Worm (Caenorhabditis elegans): Measurements from ENCODE around the gene srg-50.

The srg-50 gene

DNA sequence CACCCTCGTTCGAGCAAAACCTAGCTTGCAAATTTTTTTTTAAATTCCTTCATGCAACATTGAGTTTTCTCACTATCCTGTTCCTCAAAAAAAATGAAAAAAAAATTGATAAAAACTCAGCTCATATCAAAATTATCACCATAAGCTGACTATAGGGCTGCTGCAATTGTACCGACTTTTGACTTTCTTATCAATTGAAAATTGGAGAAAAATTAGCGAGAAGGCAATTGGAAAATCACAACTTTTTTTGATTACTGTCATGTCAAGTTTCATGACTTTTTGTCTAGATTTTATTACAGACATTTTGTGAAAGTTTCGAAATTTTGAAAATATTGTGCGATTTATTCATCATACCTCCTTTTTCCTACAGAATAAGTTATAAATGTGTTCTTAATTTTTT, 49.1 kb downstream of the srg-50 start (continued):
- TF ChIP-seq rbr-2 (tag; optimal IDR thresholded peaks at IDR 0.05) (no peak), dve-1 (tag; optimal IDR thresholded peaks at IDR 0.05; ENCODE audit: insufficient read depth) (peak; percentile 65), nhr-48 (tag; optimal IDR thresholded peaks at IDR 0.05) (no peak), gei-8 (GFP tag; optimal IDR thresholded peaks at IDR 0.05) (no peak), nhr-6 (tag; optimal IDR thresholded peaks at IDR 0.05) (no peak), mdt-29 (GFP tag; IDR thresholded peaks at IDR 0.05) (no peak), unc-39 (tag; optimal IDR thresholded peaks at IDR 0.05) (no peak), lsy-2 (tag; optimal IDR thresholded peaks at IDR 0.05) (no peak), nhr-76 (tag; optimal IDR thresholded peaks at IDR 0.05) (no peak), madf-5 (GFP tag; IDR thresholded peaks at IDR 0.05) (no peak), nhr-28 (tag; optimal IDR thresholded peaks at IDR 0.05) (peak; percentile 68), tra-1 (GFP tag; IDR thresholded peaks at IDR 0.05) (no peak), ztf-11 (tag; optimal IDR thresholded peaks at IDR 0.05) (no peak), ZK546.5 (tag; optimal IDR thresholded peaks at IDR 0.05) (no peak), lir-3 (tag; optimal IDR thresholded peaks at IDR 0.05) (no peak), dpl-1 (GFP tag; optimal IDR thresholded peaks at IDR 0.05) (no peak), unc-130 (GFP tag; optimal IDR thresholded peaks at IDR 0.05) (no peak), fos-1 (tag; optimal IDR thresholded peaks at IDR 0.05) (no peak), nhr-77 (tag; optimal IDR thresholded peaks at IDR 0.05) (no peak), ZK337.2 (GFP tag; IDR thresholded peaks at IDR 0.05) (no peak), pqm-1 (tag; optimal IDR thresholded peaks at IDR 0.05) (peak; percentile 95), snpc-4 (tag; optimal IDR thresholded peaks at IDR 0.05) (no peak), daf-12 (tag; optimal IDR thresholded peaks at IDR 0.05) (no peak), php-3 (GFP tag; IDR thresholded peaks at IDR 0.05) (0 out of 2 replicates have a peak, but pooled peaks have one; percentile 65), aha-1 (tag) (peak; percentile 81), T20F7.1 (GFP tag; optimal IDR thresholded peaks at IDR 0.05) (peak; percentile 17), hlh-11 (tag; optimal IDR thresholded peaks at IDR 0.05) (peak; percentile 60), dmd-6 (GFP tag; IDR thresholded peaks at IDR 0.05) (peak; percentile 76)

DNA sequence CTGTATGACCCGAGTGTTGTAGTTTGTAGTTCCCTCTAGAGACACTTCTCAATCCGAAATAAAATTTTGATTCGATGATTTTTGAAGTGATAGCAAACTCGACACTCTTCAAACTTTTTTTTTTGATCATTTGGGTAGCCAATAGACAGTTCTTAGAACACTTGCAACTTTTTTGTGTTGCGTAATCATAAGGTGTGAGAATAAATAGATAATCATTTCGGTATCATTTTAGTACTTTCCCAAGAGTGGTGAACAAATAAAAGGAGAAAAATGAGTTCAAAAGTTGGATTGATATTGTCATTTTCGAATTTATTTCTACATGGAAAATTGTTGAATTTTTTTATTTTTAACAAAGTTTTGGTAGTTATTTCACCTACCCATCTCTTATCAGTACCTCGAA, 50.1 kb downstream of the srg-50 start:
- TF ChIP-seq dve-1 (tag; optimal IDR thresholded peaks at IDR 0.05; ENCODE audit: insufficient read depth), result peak; percentile 10
- peak; percentile 51; the same call in 1 of the 2 replicates for TF ChIP-seq dmd-6 (GFP tag; IDR thresholded peaks at IDR 0.05)
- no peak for TF ChIP-seq daf-16 (GFP tag; optimal IDR thresholded peaks at IDR 0.05)
- peak; percentile 19 for TF ChIP-seq daf-16 (tag; optimal IDR thresholded peaks at IDR 0.05)
- no peak for TF ChIP-seq egl-27 (tag; optimal IDR thresholded peaks at IDR 0.05)
- no peak for TF ChIP-seq lin-13 (GFP tag; optimal IDR thresholded peaks at IDR 0.05)
- TF ChIP-seq lir-3 (tag; optimal IDR thresholded peaks at IDR 0.05), result no peak
- TF ChIP-seq Y5F2A.4 (GFP tag; optimal IDR thresholded peaks at IDR 0.05), result no peak
- TF ChIP-seq hlh-11 (tag; optimal IDR thresholded peaks at IDR 0.05), result peak; percentile 26
- TF ChIP-seq cey-2 (tag; optimal IDR thresholded peaks at IDR 0.05; ENCODE audit: borderline replicate concordance, insufficient read depth), result no peak
- TF ChIP-seq pqm-1 (tag; optimal IDR thresholded peaks at IDR 0.05), result peak; percentile 65
- TF ChIP-seq nhr-77 (tag; optimal IDR thresholded peaks at IDR 0.05), result no peak
